Worm (Caenorhabditis elegans) whole organism, young adult: ENCODE measurements around the gene hda-11.

ENCODE experiments used
- B0336.3 ChIP-seq: fragments of 200-800 bp; sonication (Bioruptor generic); IDR thresholded peaks from 2 replicates; pipeline ENCODE4 v1.3.6; 2022; ENCODE audit warnings: missing genetic modification characterization, missing compliant biosample characterization
- C06A6.2 ChIP-seq: fragments of 200-800 bp; sonication (Bioruptor generic); conservative IDR thresholded peaks from 2 replicates; pipeline ENCODE4 v1.3.6; 2022; ENCODE audit warnings: missing genetic modification characterization, missing compliant biosample characterization
- C17E4.6 ChIP-seq: fragments of 200-800 bp; sonication (Bioruptor generic); IDR thresholded peaks from 2 replicates; pipeline ENCODE4 v1.3.6; 2022; ENCODE audit warnings: missing genetic modification reagents, missing genetic modification characterization, missing compliant biosample characterization
- D2030.7 ChIP-seq: fragments of 200-800 bp; sonication (Bioruptor generic); IDR thresholded peaks from 2 replicates; pipeline ENCODE4 v1.3.6; 2022; ENCODE audit warnings: missing genetic modification reagents, missing genetic modification characterization, missing compliant biosample characterization
- F10E7.11 ChIP-seq: sonication (generic microtip); optimal IDR thresholded peaks from 2 replicates; lab custom pipeline; 2017; ENCODE audit warnings: mild to moderate bottlenecking, missing genetic modification characterization, moderate library complexity, missing compliant biosample characterization
- F22D6.2 ChIP-seq: sonication (generic microtip); optimal IDR thresholded peaks from 2 replicates; lab custom pipeline; 2016; ENCODE audit warnings: mild to moderate bottlenecking, missing genetic modification characterization, missing compliant biosample characterization
- F52B5.7 ChIP-seq: sonication (generic microtip); optimal IDR thresholded peaks from 2 replicates; lab custom pipeline; 2016; ENCODE audit warnings: mild to moderate bottlenecking, missing genetic modification characterization, missing compliant biosample characterization
- F55B11.4 ChIP-seq: sonication (generic microtip); optimal IDR thresholded peaks from 2 replicates; lab custom pipeline; 2016; ENCODE audit warnings: missing compliant biosample characterization, missing genetic modification characterization, borderline replicate concordance; ENCODE audit not compliant: insufficient read depth
- K12H6.12 ChIP-seq: fragments of 200-800 bp; sonication (Bioruptor generic); optimal IDR thresholded peaks from 2 replicates; lab custom pipeline; 2018; ENCODE audit warnings: mild to moderate bottlenecking, missing genetic modification characterization, missing compliant biosample characterization
- T07F8.4 ChIP-seq: sonication (generic microtip); optimal IDR thresholded peaks from 2 replicates; lab custom pipeline; 2016; ENCODE audit warnings: mild to moderate bottlenecking, missing genetic modification characterization, moderate library complexity, missing compliant biosample characterization
- Y53F4B.3 ChIP-seq: fragments of 200-800 bp; sonication (Bioruptor generic); IDR thresholded peaks from 2 replicates; pipeline ENCODE4 v1.3.6; 2022; ENCODE audit warnings: missing genetic modification reagents, missing genetic modification characterization, missing compliant biosample characterization
- Y56A3A.18 ChIP-seq: fragments of 200-800 bp; sonication (Bioruptor generic); IDR thresholded peaks from 2 replicates; pipeline ENCODE4 v1.3.6; 2022; ENCODE audit warnings: missing genetic modification reagents, missing genetic modification characterization, missing compliant biosample characterization
- athp-1 ChIP-seq: sonication (generic microtip); optimal IDR thresholded peaks from 2 replicates; lab custom pipeline; 2017; ENCODE audit warnings: mild to moderate bottlenecking, missing genetic modification characterization, missing compliant biosample characterization
- attf-6 ChIP-seq: fragments of 200-800 bp; sonication (Bioruptor generic); IDR thresholded peaks from 2 replicates; pipeline ENCODE4 v1.3.6; 2022; ENCODE audit warnings: missing genetic modification reagents, missing genetic modification characterization, missing compliant biosample characterization
- bed-2 ChIP-seq: fragments of 200-800 bp; sonication (Bioruptor generic); IDR thresholded peaks from 2 replicates; pipeline ENCODE4 v1.3.6; 2022; ENCODE audit warnings: missing genetic modification reagents, missing genetic modification characterization, missing compliant biosample characterization
- ceh-100 ChIP-seq: fragments of 200-800 bp; sonication (Bioruptor generic); IDR thresholded peaks from 2 replicates; pipeline ENCODE4 v1.3.6; 2022; ENCODE audit warnings: missing genetic modification reagents, missing genetic modification characterization, missing compliant biosample characterization
- chd-7 ChIP-seq: sonication (generic microtip); optimal IDR thresholded peaks from 2 replicates; lab custom pipeline; 2016; ENCODE audit warnings: mild to moderate bottlenecking, missing genetic modification characterization, moderate library complexity, missing compliant biosample characterization
- die-1 ChIP-seq: sonication (generic microtip); optimal IDR thresholded peaks from 2 replicates; lab custom pipeline; 2016; ENCODE audit warnings: missing genotype, mild to moderate bottlenecking, missing genetic modification characterization, missing compliant biosample characterization
- dpff-1 ChIP-seq: sonication (generic microtip); optimal IDR thresholded peaks from 2 replicates; lab custom pipeline; 2017; ENCODE audit warnings: mild to moderate bottlenecking, missing genetic modification characterization, missing compliant biosample characterization
- dpl-1 ChIP-seq: fragments of 150-350 bp; optimal IDR thresholded peaks from 2 replicates; lab custom pipeline; 2014; ENCODE audit warnings: missing biosample characterization, missing genetic modification reagents, missing genetic modification characterization
- egrh-3 ChIP-seq: fragments of 200-800 bp; sonication (Bioruptor generic); IDR thresholded peaks from 2 replicates; pipeline ENCODE4 v1.3.6; 2022; ENCODE audit warnings: missing genetic modification reagents, missing genetic modification characterization, missing compliant biosample characterization
- ekl-4 ChIP-seq: fragments of 200-800 bp; sonication (Bioruptor generic); IDR thresholded peaks from 2 replicates; pipeline ENCODE4 v1.3.6; 2022; ENCODE audit warnings: missing genetic modification reagents, missing genetic modification characterization, missing compliant biosample characterization
- fkh-3 ChIP-seq: sonication (generic microtip); optimal IDR thresholded peaks from 2 replicates; lab custom pipeline; 2016; ENCODE audit warnings: mild to moderate bottlenecking, missing genetic modification characterization, missing compliant biosample characterization
- hlh-26 ChIP-seq: fragments of 200-800 bp; sonication (Bioruptor generic); conservative IDR thresholded peaks from 2 replicates; pipeline ENCODE4 v1.3.6; 2022; ENCODE audit warnings: missing genetic modification reagents, missing genetic modification characterization, missing compliant biosample characterization
- lin-35 ChIP-seq, 3 experiments: fragments of 150-350 bp in 2 of 3; sonication (generic microtip) in 1 of 3; optimal IDR thresholded peaks; 2 replicates each; lab custom pipeline; 2014 to 2018; ENCODE audit warnings: missing biosample characterization in 3 of 3, missing genetic modification characterization in 3 of 3, missing genetic modification reagents in 3 of 3
- lsy-27 ChIP-seq: sonication (generic microtip); optimal IDR thresholded peaks from 2 replicates; lab custom pipeline; 2017; ENCODE audit warnings: missing genetic modification characterization, mild to moderate bottlenecking, missing compliant biosample characterization, antibody characterized with exemption, missing genotype, borderline replicate concordance; ENCODE audit not compliant: insufficient read depth
- madf-3 ChIP-seq: fragments of 200-800 bp; sonication (Bioruptor generic); IDR thresholded peaks from 2 replicates; pipeline ENCODE4 v1.3.6; 2022; ENCODE audit warnings: missing genetic modification reagents, missing genetic modification characterization, missing compliant biosample characterization
- mxl-1 ChIP-seq: sonication (generic microtip); optimal IDR thresholded peaks from 2 replicates; lab custom pipeline; 2016; ENCODE audit warnings: missing genetic modification characterization, missing compliant biosample characterization
- nfya-2 ChIP-seq: fragments of 200-800 bp; sonication (Bioruptor generic); IDR thresholded peaks from 2 replicates; pipeline ENCODE4 v1.3.6; 2022; ENCODE audit warnings: missing genetic modification reagents, missing genetic modification characterization, missing compliant biosample characterization
- nhr-27 ChIP-seq: fragments of 200-800 bp; sonication (Bioruptor generic); optimal IDR thresholded peaks from 2 replicates; lab custom pipeline; 2018; ENCODE audit warnings: mild to moderate bottlenecking, missing genetic modification characterization, moderate library complexity, missing compliant biosample characterization
- nhr-80 ChIP-seq: sonication (generic microtip); optimal IDR thresholded peaks from 2 replicates; lab custom pipeline; 2016; ENCODE audit warnings: missing genetic modification characterization, missing compliant biosample characterization
- pbrm-1 ChIP-seq: fragments of 200-800 bp; sonication (Bioruptor generic); IDR thresholded peaks from 2 replicates; pipeline ENCODE4 v1.3.6; 2022; ENCODE audit warnings: missing genetic modification reagents, missing genetic modification characterization, missing compliant biosample characterization
- rcor-1 ChIP-seq: fragments of 200-800 bp; sonication (Bioruptor generic); IDR thresholded peaks from 2 replicates; pipeline ENCODE4 v1.3.6; 2022; ENCODE audit warnings: missing genetic modification reagents, missing genetic modification characterization, missing compliant biosample characterization
- rec-8 ChIP-seq, 2 experiments: sonication (generic microtip); optimal IDR thresholded peaks; 2 replicates each; lab custom pipeline; 2016; ENCODE audit warnings: mild to moderate bottlenecking in 2 of 2, missing genetic modification characterization in 2 of 2, missing genetic modification reagents in 2 of 2, missing genotype in 2 of 2, missing biosample characterization in 1 of 2, missing compliant biosample characterization in 1 of 2, moderate library complexity in 1 of 2
- snpc-4 ChIP-seq, 5 experiments: fragments of 150-350 bp in 1 of 5; sonication (generic microtip) in 4 of 5; optimal IDR thresholded peaks; 2 replicates each; lab custom pipeline; 2014 to 2018; ENCODE audit warnings: missing genetic modification characterization in 5 of 5, missing biosample characterization in 3 of 5, antibody characterized with exemption in 2 of 5, mild to moderate bottlenecking in 2 of 5, missing compliant biosample characterization in 2 of 5, missing genotype in 2 of 5, moderate library complexity in 2 of 5, missing genetic modification reagents in 1 of 5
- tbp1 ChIP-seq: fragments of 200-800 bp; sonication (Bioruptor generic); optimal IDR thresholded peaks from 2 replicates; lab custom pipeline; 2018; ENCODE audit warnings: mild to moderate bottlenecking, missing genetic modification characterization, missing compliant biosample characterization
- unc-130 ChIP-seq: sonication (generic microtip); optimal IDR thresholded peaks from 2 replicates; lab custom pipeline; 2016; ENCODE audit warnings: missing genetic modification reagents, missing genetic modification characterization, missing compliant biosample characterization
- zim-3 ChIP-seq: sonication (generic microtip); optimal IDR thresholded peaks from 2 replicates; lab custom pipeline; 2017; ENCODE audit warnings: mild to moderate bottlenecking, missing genetic modification characterization, moderate library complexity, missing compliant biosample characterization
- ztf-22 ChIP-seq: fragments of 200-800 bp; sonication (Bioruptor generic); optimal IDR thresholded peaks from 2 replicates; lab custom pipeline; 2018; ENCODE audit warnings: mild to moderate bottlenecking, missing genetic modification characterization, moderate library complexity, missing compliant biosample characterization
- ztf-26 ChIP-seq: sonication (generic microtip); optimal IDR thresholded peaks from 2 replicates; lab custom pipeline; 2017; ENCODE audit warnings: missing genetic modification characterization, missing compliant biosample characterization
- ztf-28 ChIP-seq: fragments of 200-800 bp; sonication (Bioruptor generic); IDR thresholded peaks from 2 replicates; pipeline ENCODE4 v1.3.6; 2022; ENCODE audit warnings: missing genetic modification reagents, missing genetic modification characterization, missing compliant biosample characterization

Gene hda-11

DNA sequence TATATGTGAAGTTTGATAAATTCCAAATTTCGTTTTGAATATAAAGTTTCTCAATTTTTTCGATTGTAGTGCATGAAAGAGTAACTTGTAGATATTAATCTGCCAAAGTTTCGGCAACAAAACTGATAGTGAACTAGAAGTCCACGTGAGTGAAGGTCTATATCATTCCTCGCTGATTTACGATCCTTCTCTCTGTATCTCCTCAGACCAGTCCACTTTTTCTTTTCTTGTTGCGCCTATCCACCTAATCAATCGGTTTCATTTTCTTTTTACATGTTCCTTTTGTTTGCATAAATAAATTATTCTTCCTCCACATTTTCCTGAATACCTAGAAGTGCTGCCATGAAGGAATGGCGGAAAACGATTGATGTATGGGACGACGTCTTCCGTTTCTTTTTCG is 38.2 kb downstream of the hda-11 start:
- TF ChIP-seq nhr-80 (tag; lab: Kevin White, UChicago), result no peak
- no peak for TF ChIP-seq C17E4.6 (GFP tag; lab: Robert Waterston, UW)
- TF ChIP-seq snpc-4 (GFP tag; optimal IDR thresholded peaks at IDR 0.05; lab: Kevin White, UChicago), result no peak
- TF ChIP-seq snpc-4 (tag; optimal IDR thresholded peaks at IDR 0.05; lab: Kevin White, UChicago), result no peak
- no peak for TF ChIP-seq lin-35 (GFP tag; optimal IDR thresholded peaks at IDR 0.05; lab: Kevin White, UChicago)
- no peak for TF ChIP-seq lsy-27 (tag; lab: Kevin White, UChicago)
- no peak for TF ChIP-seq chd-7 (tag; lab: Kevin White, UChicago)
- TF ChIP-seq Y56A3A.18 (GFP tag; lab: Robert Waterston, UW), result no peak
- no peak for TF ChIP-seq ztf-22
- TF ChIP-seq D2030.7 (GFP tag; lab: Robert Waterston, UW), result no peak
- TF ChIP-seq rec-8 (tag; optimal IDR thresholded peaks at IDR 0.05; lab: Kevin White, UChicago), result no peak
- no peak for TF ChIP-seq pbrm-1 (GFP tag; lab: Robert Waterston, UW)
- TF ChIP-seq athp-1 (tag; lab: Kevin White, UChicago), result no peak
- no peak for TF ChIP-seq fkh-3 (tag; lab: Kevin White, UChicago)
- no peak for TF ChIP-seq rcor-1
- no peak for TF ChIP-seq F22D6.2 (tag; lab: Kevin White, UChicago)
- no peak for TF ChIP-seq Y53F4B.3 (GFP tag; lab: Robert Waterston, UW)
- no peak for TF ChIP-seq tbp1 (GFP tag; lab: Kevin White, UChicago)
- TF ChIP-seq bed-2, result no peak

DNA sequence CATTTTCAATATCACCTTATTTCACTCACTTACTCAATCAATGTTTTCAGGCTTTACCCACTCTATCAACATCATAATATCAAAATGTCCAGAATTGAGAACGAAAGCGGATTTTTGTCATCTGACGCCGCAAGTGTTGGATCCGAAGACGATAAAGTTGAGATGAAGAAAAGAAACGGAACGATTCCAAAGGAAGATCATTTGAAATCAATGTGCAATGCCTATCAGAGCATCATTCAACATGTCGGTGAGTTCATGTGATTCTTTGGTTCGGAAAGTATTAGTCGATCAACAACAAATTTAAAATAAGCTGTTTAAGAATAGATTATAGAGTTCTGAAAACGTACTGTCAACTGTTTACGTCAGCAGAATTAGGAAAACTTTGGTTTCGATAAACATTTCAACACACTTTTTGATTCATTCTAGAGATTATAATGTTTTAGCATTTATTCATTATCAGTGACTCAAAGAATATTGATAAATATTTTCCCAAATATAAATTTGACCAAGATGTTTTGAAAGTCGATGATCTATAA is 38.9 kb downstream of the hda-11 start, which contains the start of gene cat-4:
Gene cat-4 (plus strand): TSS at position 51 of the 536 bp plus-strand sequence.
- TF ChIP-seq nhr-80 (tag; lab: Kevin White, UChicago), result peak; percentile 31
- TF ChIP-seq mxl-1 (tag; lab: Kevin White, UChicago), result no peak

DNA sequence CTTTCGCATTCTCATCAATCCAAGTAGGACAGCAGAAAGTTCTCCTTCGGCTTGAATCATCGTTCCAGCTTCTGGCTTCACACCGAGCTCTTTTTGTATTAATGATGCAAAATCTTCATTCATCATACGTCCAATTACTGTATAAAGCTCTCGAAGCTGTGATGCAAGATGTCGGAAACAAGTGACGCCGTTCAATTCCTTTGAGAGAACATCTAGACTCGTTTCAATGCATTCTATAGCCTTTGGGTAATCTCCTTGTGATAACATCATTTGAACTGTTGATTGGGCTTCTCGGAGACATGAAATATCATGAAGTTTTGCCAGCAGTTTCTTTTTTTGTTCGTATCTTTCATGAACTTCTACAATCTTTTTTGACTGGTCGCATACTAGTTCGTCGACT is 42.5 kb downstream of the hda-11 start:
- TF ChIP-seq unc-130 (no peak), F10E7.11 (tag; lab: Kevin White, UChicago) (no peak), tbp1 (GFP tag; lab: Kevin White, UChicago) (no peak), F52B5.7 (tag; lab: Kevin White, UChicago) (no peak), nhr-27 (tag; lab: Kevin White, UChicago) (no peak), die-1 (no peak), rec-8 (tag; optimal IDR thresholded peaks at IDR 0.05; lab: Kevin White, UChicago) (no peak)

DNA sequence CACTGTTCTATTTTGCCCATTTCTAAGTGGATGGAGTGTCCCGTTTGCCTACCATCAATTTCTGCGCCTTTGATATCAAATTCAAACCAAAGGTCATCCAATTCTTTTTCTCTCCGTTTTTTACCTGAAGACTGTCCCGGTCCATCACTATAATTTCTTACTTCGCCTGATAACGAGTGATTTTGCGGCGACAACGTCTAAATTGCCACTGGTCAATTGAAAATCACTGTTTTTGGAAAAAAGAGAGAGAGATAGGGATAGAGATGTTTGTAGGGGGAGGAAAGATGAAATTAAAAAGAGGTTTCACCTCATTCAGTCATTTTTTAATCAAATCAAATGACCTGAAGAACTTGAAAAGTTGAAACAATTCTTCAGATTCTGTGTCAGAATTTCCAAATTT is 45.5 kb downstream of the hda-11 start:
- no peak for TF ChIP-seq T07F8.4 (tag; lab: Kevin White, UChicago)
- no peak for TF ChIP-seq dpl-1 (GFP tag; lab: Kevin White, UChicago)
- no peak for TF ChIP-seq egrh-3 (GFP tag; lab: Robert Waterston, UW)
- no peak for TF ChIP-seq madf-3 (GFP tag; lab: Robert Waterston, UW)
- TF ChIP-seq F55B11.4 (tag; lab: Kevin White, UChicago), result no peak
- TF ChIP-seq ekl-4 (GFP tag; lab: Robert Waterston, UW), result no peak
- TF ChIP-seq ceh-100 (GFP tag; lab: Robert Waterston, UW), result no peak
- TF ChIP-seq C06A6.2 (GFP tag; lab: Robert Waterston, UW), result no peak
- no peak for TF ChIP-seq attf-6 (GFP tag; lab: Robert Waterston, UW)
- no peak for TF ChIP-seq zim-3 (tag; lab: Kevin White, UChicago)
- TF ChIP-seq die-1, result no peak
- no peak for TF ChIP-seq B0336.3 (GFP tag; lab: Robert Waterston, UW)
- no peak for TF ChIP-seq K12H6.12 (tag; lab: Kevin White, UChicago)
- no peak for TF ChIP-seq ztf-26 (tag; lab: Kevin White, UChicago)
- TF ChIP-seq hlh-26 (GFP tag; lab: Robert Waterston, UW), result no peak
- TF ChIP-seq nfya-2, result no peak
- no peak for TF ChIP-seq ztf-28 (GFP tag; lab: Robert Waterston, UW)
- TF ChIP-seq tbp1 (GFP tag; lab: Kevin White, UChicago), result no peak
- no peak for TF ChIP-seq dpff-1 (tag; lab: Kevin White, UChicago)
- TF ChIP-seq, all 124 proteins: peak for 0
